Worm (Caenorhabditis elegans) whole organism, dauer: ENCODE data around the gene fbxa-81.
"Not testable (repeated sequence)": the region's sequence is repeated elsewhere in the genome, so short reads cannot be mapped to it uniquely, and the experiment has no call there.

ENCODE experiments used
- unc-62 ChIP-seq: sonication (generic microtip); optimal IDR thresholded peaks from 2 replicates; lab custom pipeline; 2017; ENCODE audit warnings: missing biosample characterization, missing genetic modification reagents, missing genetic modification characterization

Gene fbxa-81

ce11 chrX:14525325-14526305 lies 16.3 kb downstream of the fbxa-81 start:
- TF ChIP-seq unc-62 (GFP tag; lab: Kevin White, UChicago): peak; percentile 76

- TF ChIP-seq unc-62 (GFP tag; lab: Kevin White, UChicago): not testable (repeated sequence)
Observed at ce11 chrX:14525081-14525324, 16.9 kb downstream of the fbxa-81 start, which contains the start of gene nspc-17. nspc-17 (minus strand) TSS chrX:14525181.

- TF ChIP-seq unc-62 (GFP tag; lab: Kevin White, UChicago): no peak
Observed at ce11 chrX:14523275-14523674, 18.6 kb downstream of the fbxa-81 start, which contains the start of gene nspc-16. nspc-16 (plus strand) TSS chrX:14523575.

- no peak for TF ChIP-seq unc-62 (GFP tag; lab: Kevin White, UChicago)
Observed at ce11 chrX:14520463-14520862, 21.4 kb downstream of the fbxa-81 start, which contains the start of gene D1025.1. D1025.1 (plus strand) TSS chrX:14520763.

ce11 chrX:14517842-14518241 lies 24.1 kb downstream of the fbxa-81 start:
- no peak for TF ChIP-seq unc-62 (GFP tag; lab: Kevin White, UChicago)

ce11 chrX:14516560-14516959 lies 25.3 kb downstream of the fbxa-81 start, which contains the start of gene D1025.10:
D1025.10 (plus strand) TSS chrX:14516860.
- no peak for TF ChIP-seq unc-62 (GFP tag; lab: Kevin White, UChicago)

ce11 chrX:14515028-14515427 lies 26.9 kb downstream of the fbxa-81 start, which contains the start of gene gcsh-1:
gcsh-1 (minus strand) TSS chrX:14515073.
- no peak for TF ChIP-seq unc-62 (GFP tag; lab: Kevin White, UChicago)

- TF ChIP-seq unc-62 (GFP tag; lab: Kevin White, UChicago): no peak
Observed at ce11 chrX:14513462-14513861, 28.4 kb downstream of the fbxa-81 start.

ce11 chrX:14512817-14513216 lies 29.1 kb downstream of the fbxa-81 start, which contains the start of gene fbxa-141:
fbxa-141 (minus strand) TSS chrX:14512917.
- TF ChIP-seq unc-62 (GFP tag; lab: Kevin White, UChicago): no peak

- TF ChIP-seq unc-62 (GFP tag; lab: Kevin White, UChicago): no peak
Observed at ce11 chrX:14510358-14510757, 31.5 kb downstream of the fbxa-81 start.

ce11 chrX:14508823-14509259 lies 33.1 kb downstream of the fbxa-81 start:
- TF ChIP-seq unc-62 (GFP tag; lab: Kevin White, UChicago): no peak

- TF ChIP-seq unc-62 (GFP tag; lab: Kevin White, UChicago): no peak
Observed at ce11 chrX:14507992-14508391, 33.9 kb downstream of the fbxa-81 start.

ce11 chrX:14505578-14506353 lies 36.1 kb downstream of the fbxa-81 start:
- no peak for TF ChIP-seq unc-62 (GFP tag; lab: Kevin White, UChicago)

ce11 chrX:14504551-14504902 lies 37.4 kb downstream of the fbxa-81 start:
- no peak for TF ChIP-seq unc-62 (GFP tag; lab: Kevin White, UChicago)

ce11 chrX:14503800-14504550 lies 37.9 kb downstream of the fbxa-81 start, which contains the start of gene M163.1:
M163.1 (minus strand) TSS chrX:14503824.
- no peak for TF ChIP-seq unc-62 (GFP tag; lab: Kevin White, UChicago)
